Worm (Caenorhabditis elegans): ENCODE data around the gene cdh-12.

Gene cdh-12

ce11 chrIII:1144816-1145215, 7.0 kb upstream of the cdh-12 start:
- no peak for TF ChIP-seq ceh-39 (tag; optimal IDR thresholded peaks at IDR 0.05)
- no peak for TF ChIP-seq unc-62 (GFP tag; optimal IDR thresholded peaks at IDR 0.05)
- no peak for TF ChIP-seq mep-1 (tag; optimal IDR thresholded peaks at IDR 0.05)
- TF ChIP-seq lin-13 (tag; optimal IDR thresholded peaks at IDR 0.05) = no peak
- no peak for TF ChIP-seq ztf-11 (tag; optimal IDR thresholded peaks at IDR 0.05)
- TF ChIP-seq cnd-1 (tag; optimal IDR thresholded peaks at IDR 0.05) = no peak
- TF ChIP-seq ceh-83 (GFP tag; optimal IDR thresholded peaks at IDR 0.05) = no peak
- TF ChIP-seq elt-3 (tag; optimal IDR thresholded peaks at IDR 0.05) = no peak
- no peak for TF ChIP-seq sptf-1 (tag; optimal IDR thresholded peaks at IDR 0.05)
- no peak for TF ChIP-seq nhr-2 (tag; optimal IDR thresholded peaks at IDR 0.05)
- no peak for TF ChIP-seq ham-2 (GFP tag; optimal IDR thresholded peaks at IDR 0.05)
- no peak for TF ChIP-seq flh-1 (GFP tag; optimal IDR thresholded peaks at IDR 0.05)
- no peak for TF ChIP-seq elt-1 (tag; optimal IDR thresholded peaks at IDR 0.05; ENCODE audit: borderline replicate concordance, insufficient read depth)
- TF ChIP-seq nhr-237 (tag; optimal IDR thresholded peaks at IDR 0.05) = no peak
- no peak for TF ChIP-seq nhr-28 (tag; optimal IDR thresholded peaks at IDR 0.05)
- no peak for TF ChIP-seq lsy-2 (tag; optimal IDR thresholded peaks at IDR 0.05)
- no peak for TF ChIP-seq lin-32 (GFP tag; optimal IDR thresholded peaks at IDR 0.05)
- no peak for TF ChIP-seq hlh-1 (tag; optimal IDR thresholded peaks at IDR 0.05)
- TF ChIP-seq nhr-76 (tag; optimal IDR thresholded peaks at IDR 0.05) = no peak

- TF ChIP-seq elt-3 (tag; optimal IDR thresholded peaks at IDR 0.05) = no peak
- TF ChIP-seq nhr-237 (tag; optimal IDR thresholded peaks at IDR 0.05) = no peak
- TF ChIP-seq blmp-1 (tag; optimal IDR thresholded peaks at IDR 0.05) = peak; percentile 56
Measured at ce11 chrIII:1147863-1148262, 4.0 kb upstream of the cdh-12 start.

- TF ChIP-seq nhr-76 (tag; optimal IDR thresholded peaks at IDR 0.05) (no peak), ham-2 (GFP tag; optimal IDR thresholded peaks at IDR 0.05) (no peak), ces-1 (GFP tag; optimal IDR thresholded peaks at IDR 0.05) (no peak), drap-1 (GFP tag; optimal IDR thresholded peaks at IDR 0.05) (no peak), mab-5 (tag; optimal IDR thresholded peaks at IDR 0.05) (no peak), bed-3 (GFP tag; optimal IDR thresholded peaks at IDR 0.05) (no peak), sptf-1 (tag; optimal IDR thresholded peaks at IDR 0.05) (no peak), tbx-8 (GFP tag; optimal IDR thresholded peaks at IDR 0.05) (no peak), unc-39 (tag; optimal IDR thresholded peaks at IDR 0.05) (no peak), zip-8 (tag; optimal IDR thresholded peaks at IDR 0.05) (no peak), nhr-237 (tag; optimal IDR thresholded peaks at IDR 0.05) (no peak), nhr-28 (tag; optimal IDR thresholded peaks at IDR 0.05) (no peak), mls-2 (tag; optimal IDR thresholded peaks at IDR 0.05) (no peak), sem-2 (GFP tag; optimal IDR thresholded peaks at IDR 0.05) (no peak), lsy-2 (tag; optimal IDR thresholded peaks at IDR 0.05) (no peak), blmp-1 (tag; optimal IDR thresholded peaks at IDR 0.05) (no peak), snpc-4 (tag; optimal IDR thresholded peaks at IDR 0.05) (no peak)
Measured at ce11 chrIII:1149472-1149871, 2.4 kb upstream of the cdh-12 start.

ce11 chrIII:1161946-1162345, 10.1 kb downstream of the cdh-12 start:
- peak; percentile 73 for TF ChIP-seq nhr-2 (tag; optimal IDR thresholded peaks at IDR 0.05)
- TF ChIP-seq mls-2 (tag; optimal IDR thresholded peaks at IDR 0.05) = peak; percentile 30
- TF ChIP-seq nhr-237 (tag; optimal IDR thresholded peaks at IDR 0.05) = no peak
- TF ChIP-seq tbx-8 (GFP tag; optimal IDR thresholded peaks at IDR 0.05) = no peak
- no peak for TF ChIP-seq cnd-1 (tag; optimal IDR thresholded peaks at IDR 0.05)
- TF ChIP-seq zip-8 (tag; optimal IDR thresholded peaks at IDR 0.05) = peak; percentile 55
- peak; percentile 50 for TF ChIP-seq sptf-1 (tag; optimal IDR thresholded peaks at IDR 0.05)

DNA sequence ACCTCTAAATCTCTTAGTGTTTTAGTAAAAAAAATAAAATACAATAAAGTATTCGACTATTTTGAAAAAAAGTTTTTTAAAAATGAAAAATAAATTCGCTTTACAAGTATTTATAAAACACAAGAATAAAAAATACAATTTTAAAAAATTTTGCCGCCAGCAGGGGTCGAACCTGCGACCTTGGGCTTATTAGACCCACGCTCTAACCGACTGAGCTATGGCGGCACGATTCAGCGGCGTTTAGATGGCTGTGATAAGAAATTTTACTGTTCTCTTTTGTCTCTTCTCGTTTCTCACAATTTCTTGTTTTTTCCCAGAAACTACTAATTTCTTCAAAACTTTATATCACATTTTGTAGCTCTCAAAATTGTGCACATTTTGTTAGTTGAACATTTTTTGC, 11.4 kb downstream of the cdh-12 start:
- no peak for TF ChIP-seq nhr-2 (tag; optimal IDR thresholded peaks at IDR 0.05)
- no peak for TF ChIP-seq ham-2 (GFP tag; optimal IDR thresholded peaks at IDR 0.05)
- TF ChIP-seq nhr-28 (tag; optimal IDR thresholded peaks at IDR 0.05) = no peak
- TF ChIP-seq cnd-1 (tag; optimal IDR thresholded peaks at IDR 0.05) = no peak
- no peak for TF ChIP-seq flh-1 (GFP tag; optimal IDR thresholded peaks at IDR 0.05)
- no peak for TF ChIP-seq bed-3 (GFP tag; optimal IDR thresholded peaks at IDR 0.05)
- TF ChIP-seq drap-1 (GFP tag; optimal IDR thresholded peaks at IDR 0.05) = no peak
- no peak for TF ChIP-seq lin-13 (tag; optimal IDR thresholded peaks at IDR 0.05)
- TF ChIP-seq nhr-76 (tag; optimal IDR thresholded peaks at IDR 0.05) = no peak
- no peak for TF ChIP-seq M03D4.4 (tag; optimal IDR thresholded peaks at IDR 0.05)
